Worm (Caenorhabditis elegans): ENCODE results near the gene srj-14.
"Not testable (repeated sequence)": the region's sequence is repeated elsewhere in the genome, so short reads cannot be mapped to it uniquely, and the experiment has no call there.

The srj-14 gene

DNA sequence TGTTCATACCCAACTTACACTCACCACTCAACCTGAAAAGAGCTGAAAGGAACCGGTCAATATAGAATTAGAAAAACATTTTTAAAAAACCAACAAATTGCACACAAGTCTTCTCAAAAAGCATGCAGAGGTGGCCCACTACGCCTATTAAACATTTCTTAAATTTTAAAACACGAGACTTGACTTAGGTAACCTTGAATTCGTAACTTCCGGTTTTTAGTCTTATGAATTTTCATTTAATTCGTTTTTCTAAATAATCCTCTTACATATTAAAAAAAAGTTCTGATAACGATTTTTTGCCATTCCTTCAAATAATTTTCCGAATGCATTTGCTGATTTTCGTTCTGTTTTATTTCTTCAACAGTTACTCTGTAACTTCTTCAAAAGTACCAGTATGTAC lies 41.4 kb upstream of the srj-14 start, which contains the start of gene clec-7:
Gene clec-7, plus strand, starts transcription at position 301 of the 400 bp plus-strand sequence.
- TF ChIP-seq egl-27 (tag; optimal IDR thresholded peaks at IDR 0.05), result no peak
- no peak for TF ChIP-seq nhr-12 (tag; optimal IDR thresholded peaks at IDR 0.05)
- TF ChIP-seq R02D3.7 (tag; optimal IDR thresholded peaks at IDR 0.05), result no peak
- TF ChIP-seq nhr-25 (tag; optimal IDR thresholded peaks at IDR 0.05), result no peak
- TF ChIP-seq nhr-237 (tag; optimal IDR thresholded peaks at IDR 0.05), result no peak
- no peak for TF ChIP-seq mdl-1 (tag; optimal IDR thresholded peaks at IDR 0.05)
- TF ChIP-seq nhr-10 (tag; optimal IDR thresholded peaks at IDR 0.05), result no peak
- no peak for TF ChIP-seq ZK546.5 (tag; optimal IDR thresholded peaks at IDR 0.05)
- TF ChIP-seq elt-3 (tag; optimal IDR thresholded peaks at IDR 0.05), result no peak
- TF ChIP-seq nhr-6 (tag; optimal IDR thresholded peaks at IDR 0.05), result no peak
- TF ChIP-seq lin-39 (tag; optimal IDR thresholded peaks at IDR 0.05), result no peak
- no peak for TF ChIP-seq lin-13 (GFP tag; optimal IDR thresholded peaks at IDR 0.05)
- no peak for TF ChIP-seq unc-55 (GFP tag; optimal IDR thresholded peaks at IDR 0.05)
- TF ChIP-seq ceh-82 (tag; optimal IDR thresholded peaks at IDR 0.05), result no peak
- TF ChIP-seq ztf-11 (tag; optimal IDR thresholded peaks at IDR 0.05), result no peak
- TF ChIP-seq crh-2 (tag; optimal IDR thresholded peaks at IDR 0.05), result no peak

DNA sequence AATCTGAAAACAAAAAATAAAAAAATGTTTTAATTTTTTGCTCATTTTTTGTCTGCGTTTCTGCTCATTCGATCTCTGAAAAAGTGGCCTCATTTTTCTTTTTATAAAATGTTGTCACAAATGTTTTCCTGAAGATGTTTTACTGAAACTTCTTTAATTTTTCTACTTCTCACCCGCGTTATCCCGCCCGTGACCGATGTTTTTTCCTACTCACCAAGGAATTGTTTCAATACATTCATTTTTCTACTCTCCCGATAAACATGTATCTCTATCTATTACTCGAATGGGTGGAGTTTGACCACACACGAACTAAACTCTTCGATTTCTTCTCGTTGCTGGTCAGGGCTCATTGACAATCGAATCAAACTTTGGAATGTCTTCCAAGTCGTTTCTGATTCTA lies 38.6 kb upstream of the srj-14 start, which contains the start of gene F10G2.2:
Gene F10G2.2, plus strand, starts transcription at position 301 of the 400 bp plus-strand sequence.
- TF ChIP-seq lin-11 (tag; optimal IDR thresholded peaks at IDR 0.05) (no peak), crh-2 (tag; optimal IDR thresholded peaks at IDR 0.05) (no peak), F13H6.1 (tag; optimal IDR thresholded peaks at IDR 0.05) (no peak), nhr-23 (tag; optimal IDR thresholded peaks at IDR 0.05) (no peak), peb-1 (tag; optimal IDR thresholded peaks at IDR 0.05) (no peak), blmp-1 (tag; optimal IDR thresholded peaks at IDR 0.05; ENCODE audit: insufficient read depth) (no peak), elt-3 (tag; optimal IDR thresholded peaks at IDR 0.05) (no peak), mdl-1 (tag; optimal IDR thresholded peaks at IDR 0.05) (no peak), nhr-21 (tag; optimal IDR thresholded peaks at IDR 0.05) (no peak), nhr-10 (tag; optimal IDR thresholded peaks at IDR 0.05) (no peak), sma-9 (GFP tag; optimal IDR thresholded peaks at IDR 0.05) (no peak), sma-9 (tag; optimal IDR thresholded peaks at IDR 0.05) (no peak), sem-4 (tag; optimal IDR thresholded peaks at IDR 0.05) (no peak), Y55F3AM.14 (GFP tag; optimal IDR thresholded peaks at IDR 0.05) (no peak)

DNA sequence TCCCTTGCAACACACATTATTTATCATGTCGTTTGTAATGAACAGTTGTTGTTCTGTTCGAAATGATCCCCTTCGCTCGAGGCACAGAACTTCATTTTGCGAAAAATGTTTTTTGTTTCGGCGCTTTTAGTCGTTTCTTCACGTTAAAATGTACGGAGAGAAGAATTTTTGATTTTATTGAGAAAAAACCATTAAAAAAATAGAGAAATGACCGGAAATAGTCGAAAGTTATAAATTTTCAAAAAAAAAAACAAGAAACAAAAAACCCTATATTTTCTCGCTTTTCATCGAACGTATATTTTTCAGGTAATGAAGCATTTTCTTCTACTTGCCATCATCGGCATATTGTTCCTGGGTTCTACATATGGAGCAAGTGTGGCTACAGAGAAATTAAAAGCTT lies 37.3 kb upstream of the srj-14 start, which contains the start of gene F10G2.1:
Gene F10G2.1, plus strand, starts transcription at position 301 of the 400 bp plus-strand sequence.
- TF ChIP-seq skn-1 (tag; optimal IDR thresholded peaks at IDR 0.05), result no peak
- no peak for TF ChIP-seq Y55F3AM.14 (GFP tag; optimal IDR thresholded peaks at IDR 0.05)
- TF ChIP-seq lin-11 (tag; optimal IDR thresholded peaks at IDR 0.05), result no peak
- no peak for TF ChIP-seq gmeb-1 (tag; optimal IDR thresholded peaks at IDR 0.05)
- no peak for TF ChIP-seq unc-62 (GFP tag; optimal IDR thresholded peaks at IDR 0.05)
- TF ChIP-seq ztf-11 (tag; optimal IDR thresholded peaks at IDR 0.05), result no peak
- no peak for TF ChIP-seq nhr-11 (tag; optimal IDR thresholded peaks at IDR 0.05)
- TF ChIP-seq elt-3 (tag; optimal IDR thresholded peaks at IDR 0.05), result no peak
- no peak for TF ChIP-seq lsy-2 (tag; optimal IDR thresholded peaks at IDR 0.05)

DNA sequence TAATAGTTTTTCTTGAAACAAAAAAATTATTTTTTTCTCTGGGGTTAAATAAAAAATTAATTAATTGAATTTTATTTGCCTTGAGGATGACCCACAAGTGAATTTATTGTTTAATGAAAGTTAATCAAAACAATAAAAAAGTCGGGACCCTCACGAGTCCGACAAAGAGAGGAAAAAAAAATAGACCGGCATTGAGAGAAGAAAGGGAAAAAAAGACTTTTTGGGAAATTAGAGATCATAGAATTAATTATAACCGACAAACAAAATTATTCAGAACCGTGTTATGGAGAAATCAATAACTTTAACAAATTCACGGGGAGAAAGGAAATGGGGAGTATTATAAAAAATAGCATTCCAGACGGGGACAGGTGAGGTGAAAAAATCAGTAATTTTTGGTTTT lies 32.3 kb upstream of the srj-14 start, which contains the start of gene F10G2.7:
Gene F10G2.7, minus strand, starts transcription at position 101 of the 400 bp plus-strand sequence.
- not testable (repeated sequence) for TF ChIP-seq lin-11 (tag; optimal IDR thresholded peaks at IDR 0.05); unc-62 (GFP tag; optimal IDR thresholded peaks at IDR 0.05); nhr-77 (tag; optimal IDR thresholded peaks at IDR 0.05)

DNA sequence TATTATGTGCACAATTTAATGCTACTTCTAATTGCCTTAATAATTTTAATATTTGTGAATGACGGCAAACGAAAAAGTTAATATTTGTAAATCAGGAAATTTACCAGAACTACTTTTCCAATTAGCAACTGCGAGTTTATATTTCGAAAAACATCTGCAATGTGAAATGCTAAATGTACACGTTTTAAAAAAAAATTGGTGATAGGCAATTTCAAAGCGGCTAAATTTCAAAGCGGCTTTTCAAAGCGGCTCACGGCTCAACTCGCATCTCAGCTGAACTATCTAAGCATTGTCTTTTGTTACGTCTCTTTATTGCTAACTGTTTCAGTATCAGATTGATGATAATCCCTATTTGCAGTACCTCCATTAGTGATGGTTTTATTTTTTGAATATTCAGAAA lies 29.7 kb upstream of the srj-14 start, which contains the start of gene srh-187:
Gene srh-187, minus strand, starts transcription at position 101 of the 400 bp plus-strand sequence.
- TF ChIP-seq lin-39 (tag; optimal IDR thresholded peaks at IDR 0.05), result no peak
- TF ChIP-seq fos-1 (tag; optimal IDR thresholded peaks at IDR 0.05), result no peak
- no peak for TF ChIP-seq nhr-23 (tag; optimal IDR thresholded peaks at IDR 0.05)
- TF ChIP-seq alr-1 (tag; optimal IDR thresholded peaks at IDR 0.05), result no peak
- TF ChIP-seq lin-11 (tag; optimal IDR thresholded peaks at IDR 0.05), result no peak
- TF ChIP-seq unc-39 (tag; optimal IDR thresholded peaks at IDR 0.05), result no peak
- TF ChIP-seq ZK546.5 (tag; optimal IDR thresholded peaks at IDR 0.05), result no peak
- no peak for TF ChIP-seq egl-27 (tag; optimal IDR thresholded peaks at IDR 0.05)
